Fruit fly (Drosophila melanogaster) whole organism, adult: ENCODE data around the gene Rab30.

ENCODE experiments used
- CG12768 ChIP-seq: fragments of 200-800 bp; sonication (Bioruptor generic); optimal IDR thresholded peaks from 2 replicates; lab custom pipeline; 2017; ENCODE audit warnings: missing biosample characterization, missing genetic modification characterization, mild to moderate bottlenecking, moderate library complexity, missing genetic modification reagents
- cnc ChIP-seq, 2 experiments: fragments of >200 bp; optimal IDR thresholded peaks; 2 replicates each; lab custom pipeline; 2017

- no peak for TF ChIP-seq cnc (optimal IDR thresholded peaks at IDR 0.05; lab: Kevin White, UChicago)
- TF ChIP-seq CG12768 (GFP tag; lab: Kevin White, UChicago) = no peak
Observed at dm6 chr2L:7050492-7051182, 18.2 kb upstream of the Rab30 start.
